Comparison of ENCODE assay signal across 1 fruit fly cellular context in genomic region chr3R:31744044-31744652, dm6.
A peak's percentile ranks its signal among the peaks of the same experiment; 100 is the strongest.
TF ChIP-seq lines count a peak whose summit lies in the region.

Gene CG1896, plus strand, starts transcription at chr3R:31744282.

TF ChIP-seq in whole organism, embryonic, 481 proteins besides CTCF, POLR2A, EP300 and RAD21 (continued from another document and continues in another):
- TF ChIP-seq pb (GFP tag; optimal IDR thresholded peaks at IDR 0.05; lab: Kevin White, UChicago): no peak
- 0 out of 2 replicates have a peak, but pooled peaks have one; percentile 13 for TF ChIP-seq CG14014 (GFP tag; IDR thresholded peaks at IDR 0.05; lab: Robert Waterston, UW)
- TF ChIP-seq CG12659 (GFP tag; optimal IDR thresholded peaks at IDR 0.05; lab: Kevin White, UChicago): peak; percentile 48
- no peak for TF ChIP-seq CG7928 (GFP tag; optimal IDR thresholded peaks at IDR 0.05; lab: Kevin White, UChicago)
- no peak for TF ChIP-seq CG6272 (GFP tag; IDR thresholded peaks at IDR 0.05; lab: Robert Waterston, UW)
- TF ChIP-seq Opbp (GFP tag; IDR thresholded peaks at IDR 0.05; lab: Robert Waterston, UW; ENCODE audit: partially characterized antibody): no peak
- no peak for TF ChIP-seq E2f2 (GFP tag; IDR thresholded peaks at IDR 0.05; lab: Robert Waterston, UW)
- TF ChIP-seq Hey (tag; optimal IDR thresholded peaks at IDR 0.05; lab: Kevin White, UChicago): no peak
- TF ChIP-seq CG6854 (GFP tag; optimal IDR thresholded peaks at IDR 0.05; lab: Kevin White, UChicago): no peak
- no peak for TF ChIP-seq CG3838 (GFP tag; optimal IDR thresholded peaks at IDR 0.05; lab: Kevin White, UChicago)
- TF ChIP-seq bbx (GFP tag; IDR thresholded peaks at IDR 0.05; lab: Robert Waterston, UW; ENCODE audit: partially characterized antibody): 0 out of 2 replicates have a peak, but pooled peaks have one; percentile 14
- TF ChIP-seq otp (GFP tag; IDR thresholded peaks at IDR 0.05; lab: Robert Waterston, UW): 0 out of 3 replicates have a peak, but pooled peaks have one; percentile 38
- no peak for TF ChIP-seq sc (optimal IDR thresholded peaks at IDR 0.05; lab: Kevin White, UChicago)
- no peak for TF ChIP-seq sc (GFP tag; optimal IDR thresholded peaks at IDR 0.05; lab: Kevin White, UChicago)
- TF ChIP-seq CG7963 (GFP tag; IDR thresholded peaks at IDR 0.05; lab: Robert Waterston, UW; ENCODE audit: partially characterized antibody): no peak
- no peak for TF ChIP-seq CG3995 (GFP tag; optimal IDR thresholded peaks at IDR 0.05; lab: Kevin White, UChicago)
- no peak for TF ChIP-seq Gsc (GFP tag; IDR thresholded peaks at IDR 0.05; lab: Robert Waterston, UW)
- peak; percentile 42; the same call in 1 of the 2 replicates for TF ChIP-seq E2f1 (GFP tag; IDR thresholded peaks at IDR 0.05; lab: Robert Waterston, UW)
- no peak for TF ChIP-seq YL-1 (GFP tag; optimal IDR thresholded peaks at IDR 0.05; lab: Kevin White, UChicago)
- TF ChIP-seq Dek (tag; optimal IDR thresholded peaks at IDR 0.05; lab: Kevin White, UChicago): peak; percentile 6
- no peak for TF ChIP-seq Lim3 (GFP tag; IDR thresholded peaks at IDR 0.05; lab: Robert Waterston, UW)
- no peak for TF ChIP-seq CG17912 (GFP tag; optimal IDR thresholded peaks at IDR 0.05; lab: Kevin White, UChicago)
- TF ChIP-seq sens (GFP tag; lab: Kevin White, UChicago): peak; percentile 77
- TF ChIP-seq CG10654 (GFP tag; optimal IDR thresholded peaks at IDR 0.05; lab: Kevin White, UChicago): peak; percentile 45
- no peak for TF ChIP-seq Side (GFP tag; optimal IDR thresholded peaks at IDR 0.05; lab: Kevin White, UChicago)
- no peak for TF ChIP-seq klu (GFP tag; IDR thresholded peaks at IDR 0.05; lab: Robert Waterston, UW)
- no peak for TF ChIP-seq CG11696 (GFP tag; IDR thresholded peaks at IDR 0.05; lab: Robert Waterston, UW)
- TF ChIP-seq Dip3 (GFP tag; optimal IDR thresholded peaks at IDR 0.05; lab: Kevin White, UChicago): peak; percentile 28
- TF ChIP-seq ATbp (GFP tag; optimal IDR thresholded peaks at IDR 0.05; lab: Kevin White, UChicago): peak; percentile 6
- TF ChIP-seq cad (GFP tag; optimal IDR thresholded peaks at IDR 0.05; lab: Kevin White, UChicago): no peak
- TF ChIP-seq CG34422 (GFP tag; IDR thresholded peaks at IDR 0.05; lab: Robert Waterston, UW): peak; percentile 42; the same call in 1 of the 3 replicates
- TF ChIP-seq NC2β (GFP tag; optimal IDR thresholded peaks at IDR 0.05; lab: Kevin White, UChicago): no peak
- TF ChIP-seq Dad (GFP tag; optimal IDR thresholded peaks at IDR 0.05; lab: Kevin White, UChicago): no peak
- TF ChIP-seq CG11695 (GFP tag; IDR thresholded peaks at IDR 0.05; lab: Robert Waterston, UW): peak; percentile 65; the same call in 1 of the 3 replicates
- peak; percentile 29 for TF ChIP-seq grau (tag; optimal IDR thresholded peaks at IDR 0.05; lab: Kevin White, UChicago)
- TF ChIP-seq emc (GFP tag; optimal IDR thresholded peaks at IDR 0.05; lab: Kevin White, UChicago): no peak
- TF ChIP-seq H2.0 (GFP tag; IDR thresholded peaks at IDR 0.05; lab: Robert Waterston, UW): no peak
- no peak for TF ChIP-seq inv (GFP tag; IDR thresholded peaks at IDR 0.05; lab: Robert Waterston, UW; ENCODE audit: partially characterized antibody)
- TF ChIP-seq CG10565 (GFP tag; optimal IDR thresholded peaks at IDR 0.05; lab: Kevin White, UChicago): no peak
- TF ChIP-seq HLHmδ (GFP tag; optimal IDR thresholded peaks at IDR 0.05; lab: Kevin White, UChicago): no peak
- TF ChIP-seq ash1 (GFP tag; optimal IDR thresholded peaks at IDR 0.05; lab: Kevin White, UChicago): no peak
- TF ChIP-seq CG31365 (tag; optimal IDR thresholded peaks at IDR 0.05; lab: Kevin White, UChicago): no peak
- no peak for TF ChIP-seq CG5245 (GFP tag; optimal IDR thresholded peaks at IDR 0.05; lab: Kevin White, UChicago)
- peak; percentile 5 for TF ChIP-seq MTF-1 (GFP tag; optimal IDR thresholded peaks at IDR 0.05; lab: Kevin White, UChicago; ENCODE audit: borderline replicate concordance)
- TF ChIP-seq Hsf (GFP tag; optimal IDR thresholded peaks at IDR 0.05; lab: Kevin White, UChicago): no peak
- peak; percentile 53 for TF ChIP-seq phol (tag; optimal IDR thresholded peaks at IDR 0.05; lab: Kevin White, UChicago)
- TF ChIP-seq pfk (GFP tag; optimal IDR thresholded peaks at IDR 0.05; lab: Kevin White, UChicago): no peak
- no peak for TF ChIP-seq crc (GFP tag; optimal IDR thresholded peaks at IDR 0.05; lab: Kevin White, UChicago)
- no peak for TF ChIP-seq B-H2 (GFP tag; optimal IDR thresholded peaks at IDR 0.05; lab: Kevin White, UChicago)
- no peak for TF ChIP-seq shn (GFP tag; optimal IDR thresholded peaks at IDR 0.05; lab: Kevin White, UChicago)
- TF ChIP-seq schlank (tag; optimal IDR thresholded peaks at IDR 0.05; lab: Kevin White, UChicago): no peak
- no peak for TF ChIP-seq CG3065 (GFP tag; optimal IDR thresholded peaks at IDR 0.05; lab: Kevin White, UChicago)
- peak in 1 of 2 experiments; percentile 30 for TF ChIP-seq Hr51 (GFP tag; optimal IDR thresholded peaks at IDR 0.05; lab: Kevin White, UChicago)
- no peak for TF ChIP-seq CG43689 (GFP tag; IDR thresholded peaks at IDR 0.05; lab: Robert Waterston, UW)
- no peak for TF ChIP-seq CG8944 (GFP tag; optimal IDR thresholded peaks at IDR 0.05; lab: Kevin White, UChicago)
- TF ChIP-seq sd (tag; optimal IDR thresholded peaks at IDR 0.05; lab: Kevin White, UChicago): no peak
- no peak for TF ChIP-seq Atf6 (GFP tag; IDR thresholded peaks at IDR 0.05; lab: Robert Waterston, UW)
- no peak for TF ChIP-seq en (GFP tag; optimal IDR thresholded peaks at IDR 0.05; lab: Kevin White, UChicago)
- no peak for TF ChIP-seq CG12236 (GFP tag; optimal IDR thresholded peaks at IDR 0.05; lab: Kevin White, UChicago)
- no peak for TF ChIP-seq sens-2 (GFP tag; IDR thresholded peaks at IDR 0.05; lab: Robert Waterston, UW)
- TF ChIP-seq slou (GFP tag; optimal IDR thresholded peaks at IDR 0.05; lab: Kevin White, UChicago): no peak
- no peak for TF ChIP-seq sr (GFP tag; IDR thresholded peaks at IDR 0.05; lab: Robert Waterston, UW)
- no peak for TF ChIP-seq ems (GFP tag; optimal IDR thresholded peaks at IDR 0.05; lab: Kevin White, UChicago)
- no peak for TF ChIP-seq tx (GFP tag; optimal IDR thresholded peaks at IDR 0.05; lab: Kevin White, UChicago)
- no peak for TF ChIP-seq Dll (GFP tag; IDR thresholded peaks at IDR 0.05; lab: Robert Waterston, UW; ENCODE audit: partially characterized antibody)
- TF ChIP-seq lov (optimal IDR thresholded peaks at IDR 0.05; lab: Kevin White, UChicago): no peak
- TF ChIP-seq lov (GFP tag; IDR thresholded peaks at IDR 0.05; lab: Robert Waterston, UW): no peak
- TF ChIP-seq sisA (GFP tag; IDR thresholded peaks at IDR 0.05; lab: Robert Waterston, UW): peak; percentile 24; the same call in 1 of the 2 replicates
- no peak for TF ChIP-seq CG6683 (GFP tag; optimal IDR thresholded peaks at IDR 0.05; lab: Kevin White, UChicago)
- no peak for TF ChIP-seq Lhr (GFP tag; optimal IDR thresholded peaks at IDR 0.05; lab: Kevin White, UChicago)
- TF ChIP-seq CG7745 (tag; optimal IDR thresholded peaks at IDR 0.05; lab: Kevin White, UChicago): no peak
- TF ChIP-seq chif (GFP tag; optimal IDR thresholded peaks at IDR 0.05; lab: Kevin White, UChicago): no peak
- no peak for TF ChIP-seq Stat92E (GFP tag; optimal IDR thresholded peaks at IDR 0.05; lab: Kevin White, UChicago)
- TF ChIP-seq CG10462 (GFP tag; optimal IDR thresholded peaks at IDR 0.05; lab: Kevin White, UChicago): no peak
- TF ChIP-seq Abd-B (GFP tag; optimal IDR thresholded peaks at IDR 0.05; lab: Kevin White, UChicago): peak; percentile 1
- TF ChIP-seq hkb (optimal IDR thresholded peaks at IDR 0.05; lab: Kevin White, UChicago): no peak
- TF ChIP-seq hkb (GFP tag; IDR thresholded peaks at IDR 0.05; lab: Robert Waterston, UW): peak; percentile 52; the same call in 1 of the 2 replicates
- TF ChIP-seq CG11456 (GFP tag; IDR thresholded peaks at IDR 0.05; lab: Robert Waterston, UW): 0 out of 3 replicates have a peak, but pooled peaks have one; percentile 41
- no peak for TF ChIP-seq Usf (GFP tag; optimal IDR thresholded peaks at IDR 0.05; lab: Kevin White, UChicago)
- no peak for TF ChIP-seq CG10431 (GFP tag; optimal IDR thresholded peaks at IDR 0.05; lab: Kevin White, UChicago)
- no peak; the same call in 2 of the 3 replicates for TF ChIP-seq Dbx (GFP tag; IDR thresholded peaks at IDR 0.05; lab: Robert Waterston, UW)
- peak; percentile 45 for TF ChIP-seq MESR4 (GFP tag; optimal IDR thresholded peaks at IDR 0.05; lab: Kevin White, UChicago)
- no peak for TF ChIP-seq CG42726 (GFP tag; IDR thresholded peaks at IDR 0.05; lab: Robert Waterston, UW; ENCODE audit: partially characterized antibody)
- TF ChIP-seq gt (GFP tag; IDR thresholded peaks at IDR 0.05; lab: Robert Waterston, UW): no peak
- no peak; the same call in 1 of the 2 replicates for TF ChIP-seq CG32772 (GFP tag; IDR thresholded peaks at IDR 0.05; lab: Robert Waterston, UW)
- peak; percentile 36 for TF ChIP-seq CG15269 (tag; optimal IDR thresholded peaks at IDR 0.05; lab: Kevin White, UChicago)
- peak; percentile 72 for TF ChIP-seq Med (GFP tag; lab: Kevin White, UChicago)
- peak; percentile 50 for TF ChIP-seq CG17385 (GFP tag; optimal IDR thresholded peaks at IDR 0.05; lab: Kevin White, UChicago)
- TF ChIP-seq vnd (GFP tag; IDR thresholded peaks at IDR 0.05; lab: Robert Waterston, UW; ENCODE audit: partially characterized antibody): no peak
- 0 out of 2 replicates have a peak, but pooled peaks have one; percentile 29 for TF ChIP-seq CG1024 (GFP tag; IDR thresholded peaks at IDR 0.05; lab: Robert Waterston, UW)
- TF ChIP-seq CG17328 (GFP tag; IDR thresholded peaks at IDR 0.05; lab: Robert Waterston, UW): peak; percentile 63
- TF ChIP-seq zen2 (GFP tag; IDR thresholded peaks at IDR 0.05; lab: Robert Waterston, UW; ENCODE audit: partially characterized antibody): no peak
- no peak for TF ChIP-seq Dfd (GFP tag; optimal IDR thresholded peaks at IDR 0.05; lab: Kevin White, UChicago)
- no peak for TF ChIP-seq yki (optimal IDR thresholded peaks at IDR 0.05; lab: Kevin White, UChicago)
- TF ChIP-seq pros (GFP tag; optimal IDR thresholded peaks at IDR 0.05; lab: Kevin White, UChicago): no peak
- no peak for TF ChIP-seq fu2 (GFP tag; optimal IDR thresholded peaks at IDR 0.05; lab: Kevin White, UChicago)
- peak; percentile 21 for TF ChIP-seq CG14710 (tag; optimal IDR thresholded peaks at IDR 0.05; lab: Kevin White, UChicago)
- no peak for TF ChIP-seq corto (GFP tag; optimal IDR thresholded peaks at IDR 0.05; lab: Kevin White, UChicago)
- TF ChIP-seq CG16815 (GFP tag; optimal IDR thresholded peaks at IDR 0.05; lab: Kevin White, UChicago): no peak
- no peak for TF ChIP-seq unc-4 (GFP tag; IDR thresholded peaks at IDR 0.05; lab: Robert Waterston, UW; ENCODE audit: partially characterized antibody)
- TF ChIP-seq Mad (GFP tag; optimal IDR thresholded peaks at IDR 0.05; lab: Kevin White, UChicago): no peak
- TF ChIP-seq amos (GFP tag; IDR thresholded peaks at IDR 0.05; lab: Robert Waterston, UW; ENCODE audit: partially characterized antibody): no peak
- TF ChIP-seq CG2712 (tag; optimal IDR thresholded peaks at IDR 0.05; lab: Kevin White, UChicago): peak; percentile 55
- TF ChIP-seq oc (tag; optimal IDR thresholded peaks at IDR 0.05; lab: Kevin White, UChicago): peak; percentile 1
- TF ChIP-seq dan (GFP tag; IDR thresholded peaks at IDR 0.05; lab: Robert Waterston, UW): no peak
- TF ChIP-seq Fer1 (GFP tag; optimal IDR thresholded peaks at IDR 0.05; lab: Kevin White, UChicago): peak; percentile 50
- TF ChIP-seq Awh (GFP tag; IDR thresholded peaks at IDR 0.05; lab: Robert Waterston, UW): no peak
- peak; percentile 12 for TF ChIP-seq CG17802 (tag; optimal IDR thresholded peaks at IDR 0.05; lab: Kevin White, UChicago)
- no peak for TF ChIP-seq fd3F (GFP tag; optimal IDR thresholded peaks at IDR 0.05; lab: Kevin White, UChicago)
- no peak for TF ChIP-seq CG4282 (GFP tag; optimal IDR thresholded peaks at IDR 0.05; lab: Kevin White, UChicago)
- TF ChIP-seq slp2 (GFP tag; optimal IDR thresholded peaks at IDR 0.05; lab: Kevin White, UChicago): no peak
- peak; percentile 26 for TF ChIP-seq ewg (GFP tag; optimal IDR thresholded peaks at IDR 0.05; lab: Kevin White, UChicago)
- peak; percentile 69; the same call in 2 of the 3 replicates for TF ChIP-seq so (GFP tag; IDR thresholded peaks at IDR 0.05; lab: Robert Waterston, UW)
- TF ChIP-seq CG17361 (GFP tag; IDR thresholded peaks at IDR 0.05; lab: Robert Waterston, UW): peak; percentile 40; the same call in 1 of the 3 replicates
- no peak for TF ChIP-seq Dip2 (GFP tag; IDR thresholded peaks at IDR 0.05; lab: Robert Waterston, UW)
- TF ChIP-seq CG8924 (tag; optimal IDR thresholded peaks at IDR 0.05; lab: Kevin White, UChicago): peak; percentile 60
- no peak for TF ChIP-seq repo (GFP tag; optimal IDR thresholded peaks at IDR 0.05; lab: Kevin White, UChicago)
- no peak for TF ChIP-seq chinmo (GFP tag; IDR thresholded peaks at IDR 0.05; lab: Robert Waterston, UW; ENCODE audit: partially characterized antibody)
- no peak for TF ChIP-seq CG12744 (GFP tag; optimal IDR thresholded peaks at IDR 0.05; lab: Kevin White, UChicago)
- no peak for TF ChIP-seq CG4730 (GFP tag; IDR thresholded peaks at IDR 0.05; lab: Robert Waterston, UW)
- peak; percentile 44 for TF ChIP-seq CG7839 (tag; optimal IDR thresholded peaks at IDR 0.05; lab: Kevin White, UChicago)
- no peak for TF ChIP-seq ab (GFP tag; optimal IDR thresholded peaks at IDR 0.05; lab: Kevin White, UChicago)
- no peak for TF ChIP-seq tap (tag; optimal IDR thresholded peaks at IDR 0.05; lab: Kevin White, UChicago)
- no peak for TF ChIP-seq tll (GFP tag; optimal IDR thresholded peaks at IDR 0.05; lab: Kevin White, UChicago)
- TF ChIP-seq CG3726 (GFP tag; IDR thresholded peaks at IDR 0.05; lab: Robert Waterston, UW): no peak
- no peak for TF ChIP-seq CG11247 (GFP tag; IDR thresholded peaks at IDR 0.05; lab: Robert Waterston, UW)
- TF ChIP-seq CG10366 (GFP tag; IDR thresholded peaks at IDR 0.05; lab: Robert Waterston, UW): peak; percentile 54
- peak; percentile 33 for TF ChIP-seq CG13775 (GFP tag; optimal IDR thresholded peaks at IDR 0.05; lab: Kevin White, UChicago)
- TF ChIP-seq hth (optimal IDR thresholded peaks at IDR 0.05; lab: Kevin White, UChicago): no peak
- no peak for TF ChIP-seq CG13123 (GFP tag; optimal IDR thresholded peaks at IDR 0.05; lab: Kevin White, UChicago)
- TF ChIP-seq maf-S (GFP tag; optimal IDR thresholded peaks at IDR 0.05; lab: Kevin White, UChicago): no peak
- no peak for TF ChIP-seq CG8359 (GFP tag; optimal IDR thresholded peaks at IDR 0.05; lab: Kevin White, UChicago; ENCODE audit: borderline replicate concordance)
- peak; percentile 54 for TF ChIP-seq stc (GFP tag; IDR thresholded peaks at IDR 0.05; lab: Robert Waterston, UW)
- TF ChIP-seq CG17568 (GFP tag; optimal IDR thresholded peaks at IDR 0.05; lab: Kevin White, UChicago): no peak
